Worm (Caenorhabditis elegans) whole organism, L4 larva: ENCODE measurements around the gene arl-1.

Experiments used
- T20F7.1 ChIP-seq: fragments of 200-800 bp; sonication (Bioruptor generic); optimal IDR thresholded peaks from 2 replicates; lab custom pipeline; 2018; ENCODE audit warnings: mild to moderate bottlenecking, missing genetic modification characterization, missing compliant biosample characterization
- T26A8.4 ChIP-seq: fragments of 200-800 bp; sonication (Bioruptor generic); IDR thresholded peaks from 2 replicates; pipeline ENCODE4 v1.3.6; 2022; ENCODE audit warnings: missing genetic modification characterization, missing compliant biosample characterization
- Y5F2A.4 ChIP-seq: fragments of 200-800 bp; sonication (Bioruptor generic); optimal IDR thresholded peaks from 2 replicates; lab custom pipeline; 2018; ENCODE audit warnings: mild to moderate bottlenecking, missing genetic modification characterization, missing compliant biosample characterization
- Y75B8A.6 ChIP-seq: fragments of 200-800 bp; sonication (Bioruptor generic); IDR thresholded peaks from 2 replicates; pipeline ENCODE4 v1.3.6; 2022; ENCODE audit warnings: missing genetic modification reagents, missing genetic modification characterization, missing compliant biosample characterization
- aha-1 ChIP-seq: fragments of 150-350 bp; peaks from one replicate; lab custom pipeline; 2014; ENCODE audit warnings: missing biosample characterization, missing genetic modification characterization
- ama-1 ChIP-seq: fragments of 150-350 bp; optimal IDR thresholded peaks from 2 replicates; lab custom pipeline; 2014; ENCODE audit warnings: inconsistent platforms, mixed read lengths
- ceh-62 ChIP-seq: sonication (generic microtip); optimal IDR thresholded peaks from 2 replicates; lab custom pipeline; 2017; ENCODE audit warnings: missing biosample characterization, missing genetic modification characterization
- ceh-82 ChIP-seq: sonication (generic microtip); optimal IDR thresholded peaks from 2 replicates; lab custom pipeline; 2017; ENCODE audit warnings: missing biosample characterization, missing genetic modification characterization
- cey-2 ChIP-seq: sonication (generic microtip); optimal IDR thresholded peaks from 3 replicates; lab custom pipeline; 2017; ENCODE audit warnings: missing genetic modification characterization, mild to moderate bottlenecking, missing compliant biosample characterization, antibody characterized with exemption, borderline replicate concordance; ENCODE audit not compliant: insufficient read depth
- daf-16 ChIP-seq, 3 experiments: sonication (generic microtip); optimal IDR thresholded peaks; 2 replicates each; lab custom pipeline; 2016 to 2017; ENCODE audit warnings: missing genetic modification characterization in 3 of 3, missing genetic modification reagents in 3 of 3, mild to moderate bottlenecking in 2 of 3, missing compliant biosample characterization in 2 of 3, missing biosample characterization in 1 of 3, moderate library complexity in 1 of 3
- dmd-6 ChIP-seq: fragments of 200-800 bp; sonication (Bioruptor generic); IDR thresholded peaks from 2 replicates; pipeline ENCODE4 v1.3.6; 2022; ENCODE audit warnings: missing genetic modification reagents, missing genetic modification characterization, missing compliant biosample characterization
- dmd-8 ChIP-seq: fragments of 200-800 bp; sonication (Bioruptor generic); IDR thresholded peaks from 2 replicates; pipeline ENCODE4 v1.3.6; 2022; ENCODE audit warnings: missing genetic modification characterization, missing compliant biosample characterization
- duxl-1 ChIP-seq: sonication (generic microtip); optimal IDR thresholded peaks from 2 replicates; lab custom pipeline; 2016; ENCODE audit warnings: mild to moderate bottlenecking, missing genetic modification characterization, moderate library complexity, missing compliant biosample characterization; ENCODE audit not compliant: poor library complexity
- dve-1 ChIP-seq: sonication (generic microtip); optimal IDR thresholded peaks from 2 replicates; lab custom pipeline; 2017; ENCODE audit warnings: antibody characterized with exemption, mild to moderate bottlenecking, missing genetic modification characterization, missing compliant biosample characterization; ENCODE audit not compliant: insufficient read depth
- fkh-10 ChIP-seq: fragments of 150-350 bp; optimal IDR thresholded peaks from 2 replicates; lab custom pipeline; 2014; ENCODE audit warnings: missing biosample characterization, missing genetic modification reagents, missing genetic modification characterization
- gei-8 ChIP-seq: fragments of 200-800 bp; sonication (Bioruptor generic); optimal IDR thresholded peaks from 2 replicates; lab custom pipeline; 2018; ENCODE audit warnings: mild to moderate bottlenecking, missing genetic modification characterization, missing compliant biosample characterization
- hif-1 ChIP-seq, 2 experiments: sonication (generic microtip); optimal IDR thresholded peaks; 2 replicates each; lab custom pipeline; 2016 to 2017; ENCODE audit warnings: missing compliant biosample characterization in 2 of 2, missing genetic modification characterization in 2 of 2, missing genetic modification reagents in 2 of 2, missing genotype in 2 of 2, mild to moderate bottlenecking in 1 of 2
- lin-1 ChIP-seq: fragments of 200-800 bp; sonication (Bioruptor generic); IDR thresholded peaks from 2 replicates; pipeline ENCODE4 v1.3.6; 2022; ENCODE audit warnings: missing genetic modification reagents, missing genetic modification characterization, missing compliant biosample characterization
- lin-13 ChIP-seq: fragments of 150-350 bp; optimal IDR thresholded peaks from 2 replicates; lab custom pipeline; 2014; ENCODE audit warnings: missing biosample characterization, missing genetic modification reagents, missing genetic modification characterization
- lin-38 ChIP-seq: fragments of 200-800 bp; sonication (Bioruptor generic); IDR thresholded peaks from 2 replicates; pipeline ENCODE4 v1.3.6; 2022; ENCODE audit warnings: missing genetic modification reagents, missing genetic modification characterization, missing compliant biosample characterization
- lin-39 ChIP-seq: fragments of 150-350 bp; optimal IDR thresholded peaks from 2 replicates; lab custom pipeline; 2014; ENCODE audit warnings: missing biosample characterization, missing genetic modification reagents, missing genetic modification characterization
- lir-3 ChIP-seq: sonication (generic microtip); optimal IDR thresholded peaks from 2 replicates; lab custom pipeline; 2016; ENCODE audit warnings: mild to moderate bottlenecking, missing genetic modification characterization, missing compliant biosample characterization
- madf-5 ChIP-seq, 2 experiments: fragments of 200-800 bp; sonication (Bioruptor generic); IDR thresholded peaks; 2 replicates each; pipeline ENCODE4 v1.3.6; 2022; ENCODE audit warnings: missing compliant biosample characterization in 2 of 2, missing genetic modification characterization in 2 of 2
- madf-9 ChIP-seq: fragments of 200-800 bp; sonication (Bioruptor generic); conservative IDR thresholded peaks from 2 replicates; pipeline ENCODE4 v1.3.6; 2022; ENCODE audit warnings: missing genetic modification reagents, missing genetic modification characterization, missing compliant biosample characterization
- mdl-1 ChIP-seq, 2 experiments: fragments of 150-350 bp in 1 of 2; sonication (generic microtip) in 1 of 2; optimal IDR thresholded peaks; 2 replicates each; lab custom pipeline; 2014 to 2017; ENCODE audit warnings: missing biosample characterization in 2 of 2, missing genetic modification characterization in 2 of 2
- mdt-29 ChIP-seq: fragments of 200-800 bp; sonication (Bioruptor generic); IDR thresholded peaks from 2 replicates; pipeline ENCODE4 v1.3.6; 2022; ENCODE audit warnings: missing genetic modification reagents, missing genetic modification characterization, missing compliant biosample characterization
- nhr-11 ChIP-seq: fragments of 150-350 bp; optimal IDR thresholded peaks from 2 replicates; lab custom pipeline; 2014; ENCODE audit warnings: missing biosample characterization, missing genetic modification characterization
- nhr-25 ChIP-seq: sonication (generic microtip); optimal IDR thresholded peaks from 2 replicates; lab custom pipeline; 2017; ENCODE audit warnings: missing genetic modification characterization, mild to moderate bottlenecking, missing compliant biosample characterization, antibody characterized with exemption, moderate library complexity, borderline replicate concordance; ENCODE audit not compliant: insufficient read depth
- nhr-28 ChIP-seq: fragments of 150-350 bp; optimal IDR thresholded peaks from 2 replicates; lab custom pipeline; 2014; ENCODE audit warnings: missing biosample characterization, missing genetic modification characterization
- nhr-41 ChIP-seq: fragments of 200-800 bp; sonication (Bioruptor generic); IDR thresholded peaks from 2 replicates; pipeline ENCODE4 v1.3.6; 2022; ENCODE audit warnings: missing genetic modification reagents, missing genetic modification characterization, missing compliant biosample characterization
- nhr-42 ChIP-seq: fragments of 200-800 bp; sonication (Bioruptor generic); IDR thresholded peaks from 2 replicates; pipeline ENCODE4 v1.3.6; 2022; ENCODE audit warnings: missing genetic modification characterization, missing compliant biosample characterization
- nhr-76 ChIP-seq: fragments of 150-350 bp; optimal IDR thresholded peaks from 2 replicates; lab custom pipeline; 2014; ENCODE audit warnings: missing biosample characterization, missing genetic modification characterization
- nhr-77 ChIP-seq: fragments of 150-350 bp; optimal IDR thresholded peaks from 2 replicates; lab custom pipeline; 2014; ENCODE audit warnings: missing biosample characterization, missing genetic modification characterization
- pha-4 ChIP-seq, 2 experiments: fragments of 150-350 bp in 1 of 2; fragments of 200-800 bp in 1 of 2; sonication (Bioruptor generic) in 1 of 2; IDR thresholded peaks in 1 of 2; optimal IDR thresholded peaks in 1 of 2; 2 replicates each; pipeline versions ENCODE4 v1.3.6 to Lab custom; 2014 to 2022; ENCODE audit warnings: missing genetic modification characterization in 2 of 2, missing genetic modification reagents in 2 of 2, missing biosample characterization in 1 of 2, missing compliant biosample characterization in 1 of 2
- pqm-1 ChIP-seq: sonication (generic microtip); optimal IDR thresholded peaks from 2 replicates; lab custom pipeline; 2017; ENCODE audit warnings: missing biosample characterization, missing genetic modification characterization
- rbr-2 ChIP-seq: sonication (generic microtip); optimal IDR thresholded peaks from 2 replicates; lab custom pipeline; 2016; ENCODE audit warnings: missing genotype, missing genetic modification characterization, missing compliant biosample characterization
- sdz-12 ChIP-seq: fragments of 200-800 bp; sonication (Bioruptor generic); optimal IDR thresholded peaks from 2 replicates; lab custom pipeline; 2018; ENCODE audit warnings: mild to moderate bottlenecking, missing genetic modification characterization, missing compliant biosample characterization
- snpc-4 ChIP-seq: fragments of 150-350 bp; optimal IDR thresholded peaks from 2 replicates; lab custom pipeline; 2014; ENCODE audit warnings: missing biosample characterization, missing genetic modification characterization
- spr-1 ChIP-seq: sonication (generic microtip); optimal IDR thresholded peaks from 2 replicates; lab custom pipeline; 2016; ENCODE audit warnings: mild to moderate bottlenecking, missing genetic modification characterization, missing compliant biosample characterization
- tra-1 ChIP-seq: fragments of 200-800 bp; sonication (Bioruptor generic); IDR thresholded peaks from 2 replicates; pipeline ENCODE4 v1.3.6; 2022; ENCODE audit warnings: missing genetic modification reagents, missing genetic modification characterization, missing compliant biosample characterization
- unc-130 ChIP-seq: sonication (generic microtip); optimal IDR thresholded peaks from 2 replicates; lab custom pipeline; 2016; ENCODE audit warnings: missing genetic modification reagents, missing genetic modification characterization, missing compliant biosample characterization
- unc-62 ChIP-seq, 3 experiments: fragments of 150-350 bp in 1 of 3; sonication (generic microtip); optimal IDR thresholded peaks in 2 of 3; peaks in 1 of 3; 1 replicate in 1 of 3; 2 replicates in 2 of 3; lab custom pipeline; 2014 to 2017; ENCODE audit warnings: missing biosample characterization in 3 of 3, missing genetic modification characterization in 3 of 3, missing genetic modification reagents in 3 of 3, missing genotype in 1 of 3
- vab-7 ChIP-seq: fragments of 200-800 bp; sonication (Bioruptor generic); IDR thresholded peaks from 2 replicates; pipeline ENCODE4 v1.3.6; 2022; ENCODE audit warnings: missing genetic modification reagents, missing genetic modification characterization, missing compliant biosample characterization
- zfp-3 ChIP-seq: fragments of 200-800 bp; sonication (Bioruptor generic); conservative IDR thresholded peaks from 2 replicates; pipeline ENCODE4 v1.3.6; 2022; ENCODE audit warnings: missing genetic modification reagents, missing genetic modification characterization, missing compliant biosample characterization
- zip-2 ChIP-seq: fragments of 150-350 bp; optimal IDR thresholded peaks from 2 replicates; lab custom pipeline; 2014; ENCODE audit warnings: missing biosample characterization, missing genetic modification characterization

arl-1 gene

DNA sequence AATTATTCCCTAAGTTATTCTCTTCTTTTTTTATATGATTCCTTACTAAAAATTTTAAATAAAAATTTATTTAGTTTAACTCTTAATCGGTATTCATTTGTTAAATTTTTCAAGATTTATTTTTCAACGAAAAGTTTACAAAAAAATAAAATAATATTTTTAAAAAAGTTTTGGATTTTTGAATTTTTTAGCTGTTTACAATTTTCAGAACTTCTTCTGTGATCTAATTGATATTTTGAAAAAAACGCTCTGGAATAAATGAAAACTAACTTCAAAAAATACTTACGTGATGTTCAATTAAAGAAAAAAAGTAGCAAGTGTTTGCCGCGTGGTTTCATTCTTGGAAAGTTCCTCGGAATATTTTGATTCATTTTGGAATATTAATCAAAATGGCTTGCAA lies 36.5 kb upstream of the arl-1 start, which contains the start of gene decr-1.2:
decr-1.2 (plus strand) TSS at position 301 of the 400 bp plus-strand sequence.
- no peak for TF ChIP-seq pqm-1 (tag; lab: Kevin White, UChicago)
- TF ChIP-seq nhr-42 (GFP tag; lab: Robert Waterston, UW), result no peak
- no peak for TF ChIP-seq lin-39 (tag; lab: Kevin White, UChicago)
- no peak for TF ChIP-seq gei-8 (GFP tag; lab: Kevin White, UChicago)
- no peak for TF ChIP-seq nhr-25 (tag; lab: Kevin White, UChicago)
- TF ChIP-seq rbr-2 (tag; lab: Kevin White, UChicago), result no peak

DNA sequence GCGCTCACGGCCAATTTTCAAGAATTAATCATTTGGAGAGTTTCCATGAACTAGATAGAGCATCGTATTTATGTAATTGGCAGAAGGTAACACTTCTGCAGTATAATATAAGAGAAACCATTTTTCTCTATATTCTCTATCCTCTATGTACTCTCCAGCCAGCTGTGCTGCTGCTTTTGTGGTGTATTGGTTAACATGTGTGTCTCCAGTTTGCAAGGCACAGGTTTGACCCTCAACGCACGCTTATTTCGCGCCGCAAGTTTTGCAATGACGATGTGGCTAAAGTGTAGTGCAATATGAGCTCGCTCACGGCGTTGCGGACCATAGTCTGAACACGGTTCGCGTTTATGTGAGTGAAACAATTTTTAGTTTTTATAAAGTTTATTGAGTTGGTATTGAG lies 34.8 kb upstream of the arl-1 start:
- peak; percentile 53 for TF ChIP-seq lir-3 (tag; lab: Kevin White, UChicago)
- TF ChIP-seq tra-1 (GFP tag; lab: Robert Waterston, UW), result peak; percentile 92
- peak; percentile 61; the same call in 1 of the 2 replicates for TF ChIP-seq Y75B8A.6
- TF ChIP-seq mdt-29, result no peak; the same call in 1 of the 2 replicates
- TF ChIP-seq unc-62 (GFP tag; optimal IDR thresholded peaks at IDR 0.05 in 1 of 2; lab: Kevin White, UChicago), result no peak
- no peak for TF ChIP-seq unc-62 (tag; optimal IDR thresholded peaks at IDR 0.05; lab: Kevin White, UChicago)
- peak; percentile 72 for TF ChIP-seq zfp-3 (GFP tag; lab: Robert Waterston, UW)
- TF ChIP-seq nhr-25 (tag; lab: Kevin White, UChicago), result no peak
- peak; percentile 59 for TF ChIP-seq rbr-2 (tag; lab: Kevin White, UChicago)
- peak; percentile 32 for TF ChIP-seq nhr-11
- no peak for TF ChIP-seq dve-1
- TF ChIP-seq nhr-77, result peak; percentile 13
- peak; percentile 53; the same call in 1 of the 2 replicates for TF ChIP-seq nhr-41 (GFP tag; lab: Robert Waterston, UW)
- no peak for TF ChIP-seq snpc-4
- TF ChIP-seq Y5F2A.4, result peak; percentile 80
- peak; percentile 72 for TF ChIP-seq madf-9 (GFP tag; lab: Robert Waterston, UW)
- TF ChIP-seq lin-38 (GFP tag; lab: Robert Waterston, UW), result no peak; the same call in 1 of the 2 replicates
- TF ChIP-seq dmd-6 (GFP tag; lab: Robert Waterston, UW), result no peak
- TF ChIP-seq hif-1 (tag; optimal IDR thresholded peaks at IDR 0.05; lab: Kevin White, UChicago), result peak in 1 of 2 experiments; percentile 5
- no peak for TF ChIP-seq cey-2 (tag; lab: Kevin White, UChicago)
- peak; percentile 47 for TF ChIP-seq unc-130 (GFP tag; lab: Kevin White, UChicago)
- TF ChIP-seq ceh-62 (tag; lab: Kevin White, UChicago), result no peak
- peak; percentile 81 for TF ChIP-seq duxl-1 (tag; lab: Kevin White, UChicago)
- peak; percentile 95 for TF ChIP-seq pha-4 (GFP tag; IDR thresholded peaks at IDR 0.05; lab: Robert Waterston, UW)
- no peak for TF ChIP-seq pha-4 (tag; optimal IDR thresholded peaks at IDR 0.05; lab: Kevin White, UChicago)
- no peak for TF ChIP-seq ama-1 (lab: Kevin White, UChicago)
- TF ChIP-seq T20F7.1, result peak; percentile 69
- no peak for TF ChIP-seq zip-2 (tag; lab: Kevin White, UChicago)
- TF ChIP-seq spr-1 (tag; lab: Kevin White, UChicago), result peak; percentile 85
- no peak for TF ChIP-seq nhr-76 (tag; lab: Kevin White, UChicago)
- TF ChIP-seq lin-13, result peak; percentile 71
- TF ChIP-seq mdl-1 (tag; optimal IDR thresholded peaks at IDR 0.05; lab: Kevin White, UChicago), result peak in 1 of 2 experiments; percentile 52
- no peak; the same call in none of the 2 replicates for TF ChIP-seq dmd-8 (GFP tag; lab: Robert Waterston, UW)
- TF ChIP-seq gei-8 (GFP tag; lab: Kevin White, UChicago), result peak; percentile 84
- TF ChIP-seq fkh-10 (GFP tag; lab: Kevin White, UChicago), result no peak
- TF ChIP-seq madf-5 (GFP tag; IDR thresholded peaks at IDR 0.05; lab: Robert Waterston, UW), result peak in 1 of 2 experiments; percentile 83; a peak in 2 of 4 replicates
- peak; percentile 95 for TF ChIP-seq aha-1 (tag; lab: Kevin White, UChicago)
- peak; percentile 61 for TF ChIP-seq sdz-12
- peak; percentile 54 to 86 for TF ChIP-seq daf-16 (GFP tag; optimal IDR thresholded peaks at IDR 0.05; lab: Kevin White, UChicago)
- TF ChIP-seq daf-16 (tag; optimal IDR thresholded peaks at IDR 0.05; lab: Kevin White, UChicago), result peak; percentile 77
- no peak; the same call in none of the 2 replicates for TF ChIP-seq vab-7
- TF ChIP-seq lin-39 (tag; lab: Kevin White, UChicago), result no peak
- peak; percentile 79 for TF ChIP-seq lin-1 (GFP tag; lab: Robert Waterston, UW)
- TF ChIP-seq nhr-42 (GFP tag; lab: Robert Waterston, UW), result peak; percentile 88
- TF ChIP-seq ceh-82 (tag; lab: Kevin White, UChicago), result no peak
- TF ChIP-seq nhr-28 (tag; lab: Kevin White, UChicago), result peak; percentile 54
- no peak; the same call in 1 of the 2 replicates for TF ChIP-seq T26A8.4 (GFP tag; lab: Robert Waterston, UW)
